Fruit fly (Drosophila melanogaster): ENCODE results near the gene CG32591.

The CG32591 gene

dm6 chrX:14950273-14951272 is 21.8 kb upstream of the CG32591 start (continued):
- TF ChIP-seq CG31224 (GFP tag; IDR thresholded peaks at IDR 0.05) (peak; percentile 64), Hey (tag; optimal IDR thresholded peaks at IDR 0.05) (peak; percentile 28), TFAM (GFP tag; optimal IDR thresholded peaks at IDR 0.05) (peak; percentile 82), CG7963 (GFP tag; IDR thresholded peaks at IDR 0.05; ENCODE audit: partially characterized antibody) (0 out of 3 replicates have a peak, but pooled peaks have one; percentile 24), bcd (GFP tag; optimal IDR thresholded peaks at IDR 0.05) (peak; percentile 93), Dip2 (GFP tag; IDR thresholded peaks at IDR 0.05) (no peak), nmo (GFP tag; optimal IDR thresholded peaks at IDR 0.05) (peak; percentile 99), CG32772 (GFP tag; IDR thresholded peaks at IDR 0.05) (peak; percentile 90), mam (GFP tag; optimal IDR thresholded peaks at IDR 0.05) (peak; percentile 75), Drgx (GFP tag; IDR thresholded peaks at IDR 0.05) (peak; percentile 97), aop (GFP tag; IDR thresholded peaks at IDR 0.05) (0 out of 2 replicates have a peak, but pooled peaks have one; percentile 25), mirr (GFP tag; optimal IDR thresholded peaks at IDR 0.05) (peak; percentile 12), lbe (GFP tag; optimal IDR thresholded peaks at IDR 0.05) (peak; percentile 95), CG2199 (GFP tag; IDR thresholded peaks at IDR 0.05) (no peak), cato (GFP tag; optimal IDR thresholded peaks at IDR 0.05; ENCODE audit: borderline replicate concordance) (peak; percentile 89), H15 (GFP tag; IDR thresholded peaks at IDR 0.05) (peak; percentile 88), chinmo (GFP tag; IDR thresholded peaks at IDR 0.05; ENCODE audit: partially characterized antibody) (peak; percentile 62; the same call in 1 of the 4 replicates), Abd-B (GFP tag; optimal IDR thresholded peaks at IDR 0.05) (peak; percentile 93), CG1024 (GFP tag; IDR thresholded peaks at IDR 0.05) (peak; percentile 78), gcm2 (GFP tag; optimal IDR thresholded peaks at IDR 0.05) (peak; percentile 66), CG6654 (GFP tag; optimal IDR thresholded peaks at IDR 0.05) (peak; percentile 77), CG31365 (tag; optimal IDR thresholded peaks at IDR 0.05) (peak; percentile 68), HLHmδ (GFP tag; optimal IDR thresholded peaks at IDR 0.05) (peak; percentile 63), CG7556 (GFP tag; optimal IDR thresholded peaks at IDR 0.05) (peak; percentile 96), kni (GFP tag; optimal IDR thresholded peaks at IDR 0.05) (peak; percentile 90), Ets97D (GFP tag; optimal IDR thresholded peaks at IDR 0.05) (peak; percentile 47), CG10431 (GFP tag; optimal IDR thresholded peaks at IDR 0.05) (peak; percentile 92), vnd (GFP tag; IDR thresholded peaks at IDR 0.05; ENCODE audit: partially characterized antibody) (no peak), CG12219 (GFP tag; optimal IDR thresholded peaks at IDR 0.05) (peak; percentile 94), Myb (GFP tag; optimal IDR thresholded peaks at IDR 0.05) (peak; percentile 36), Oli (tag; optimal IDR thresholded peaks at IDR 0.05) (peak; percentile 97), CG2116 (GFP tag; optimal IDR thresholded peaks at IDR 0.05) (peak; percentile 72), tx (GFP tag; optimal IDR thresholded peaks at IDR 0.05) (peak; percentile 68), HLH54F (GFP tag; optimal IDR thresholded peaks at IDR 0.05) (peak; percentile 71), bab2 (GFP tag; optimal IDR thresholded peaks at IDR 0.05) (peak; percentile 79), scrt (GFP tag; optimal IDR thresholded peaks at IDR 0.05) (peak; percentile 78), Dbx (GFP tag; IDR thresholded peaks at IDR 0.05) (peak; percentile 50; the same call in 1 of the 3 replicates), tll (GFP tag; optimal IDR thresholded peaks at IDR 0.05) (peak; percentile 27 to 63), CG4328 (GFP tag; optimal IDR thresholded peaks at IDR 0.05) (peak; percentile 89), BEAF-32 (GFP tag; optimal IDR thresholded peaks at IDR 0.05) (no peak), Jarid2 (GFP tag; optimal IDR thresholded peaks at IDR 0.05) (peak; percentile 85), Elba2 (GFP tag; optimal IDR thresholded peaks at IDR 0.05) (peak; percentile 80), Opbp (GFP tag; IDR thresholded peaks at IDR 0.05; ENCODE audit: partially characterized antibody) (peak; percentile 58; the same call in 1 of the 3 replicates), Kr (GFP tag; optimal IDR thresholded peaks at IDR 0.05) (peak; percentile 92), CG5180 (GFP tag; optimal IDR thresholded peaks at IDR 0.05) (peak; percentile 89), psq (GFP tag; optimal IDR thresholded peaks at IDR 0.05) (peak; percentile 62), CG4360 (GFP tag; IDR thresholded peaks at IDR 0.05) (peak; percentile 81)
